Fruit fly (Drosophila melanogaster): Measurements from ENCODE around the gene fne.

DNA sequence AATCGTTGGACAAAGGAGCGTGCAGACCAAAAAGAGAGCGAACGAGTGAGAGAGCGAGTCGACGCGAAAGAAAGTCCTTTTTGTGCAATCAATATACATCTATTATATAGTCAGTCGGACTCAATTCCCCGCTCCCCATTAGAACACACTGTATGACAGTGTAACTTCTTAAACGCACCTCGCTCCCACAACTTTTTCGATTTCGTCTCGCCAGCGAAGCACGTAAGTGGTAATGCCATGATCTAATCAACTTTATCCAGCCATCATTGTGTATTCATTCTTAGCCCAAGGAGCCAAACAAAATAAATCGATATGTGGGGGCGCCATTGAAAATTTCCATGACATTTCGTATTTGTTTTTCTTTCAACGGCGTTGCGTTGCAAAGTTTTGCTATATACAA, 21.7 kb downstream of the fne start:
- no peak for TF ChIP-seq EcR (GFP tag; optimal IDR thresholded peaks at IDR 0.05)
- no peak for TF ChIP-seq pan (optimal IDR thresholded peaks at IDR 0.05)
- no peak for TF ChIP-seq psq (optimal IDR thresholded peaks at IDR 0.05)
- no peak for TF ChIP-seq CG8478 (optimal IDR thresholded peaks at IDR 0.05)

Measured in whole organism.